Worm (Caenorhabditis elegans) whole organism, L3 larva: ENCODE measurements around the gene str-143.

Experiments
- ZK546.5 ChIP-seq: sonication (generic microtip); optimal IDR thresholded peaks from 2 replicates; lab custom pipeline; 2017; ENCODE audit warnings: missing biosample characterization, missing genetic modification characterization
- ama-1 ChIP-seq: fragments of 150-350 bp; optimal IDR thresholded peaks from 2 replicates; lab custom pipeline; 2018
- ceh-16 ChIP-seq: sonication (generic microtip); optimal IDR thresholded peaks from 2 replicates; lab custom pipeline; 2017; ENCODE audit warnings: missing biosample characterization, missing genetic modification characterization
- ceh-28 ChIP-seq: fragments of 150-350 bp; optimal IDR thresholded peaks from 2 replicates; lab custom pipeline; 2014; ENCODE audit warnings: missing biosample characterization, missing genetic modification reagents, missing genetic modification characterization
- ceh-82 ChIP-seq: fragments of 150-350 bp; optimal IDR thresholded peaks from 2 replicates; lab custom pipeline; 2014; ENCODE audit warnings: missing biosample characterization, missing genetic modification characterization
- ceh-9 ChIP-seq: sonication (generic microtip); optimal IDR thresholded peaks from 2 replicates; lab custom pipeline; 2018; ENCODE audit warnings: missing biosample characterization, missing genetic modification characterization
- egl-27 ChIP-seq: sonication (generic microtip); optimal IDR thresholded peaks from 4 replicates; lab custom pipeline; 2017; ENCODE audit warnings: missing biosample characterization, missing genetic modification reagents, missing genetic modification characterization
- elt-1 ChIP-seq: fragments of 150-350 bp; optimal IDR thresholded peaks from 2 replicates; lab custom pipeline; 2014; ENCODE audit warnings: missing biosample characterization, missing genetic modification characterization
- elt-3 ChIP-seq, 3 experiments: fragments of 150-350 bp in 1 of 3; sonication (generic microtip) in 2 of 3; optimal IDR thresholded peaks; 2 replicates in 2 of 3; 4 replicates in 1 of 3; lab custom pipeline; 2014 to 2017; ENCODE audit warnings: missing biosample characterization in 3 of 3, missing genetic modification characterization in 3 of 3
- eor-1 ChIP-seq, 2 experiments: fragments of 150-350 bp; optimal IDR thresholded peaks; 2 replicates each; lab custom pipeline; 2014 to 2018; ENCODE audit warnings: missing biosample characterization in 2 of 2, missing genetic modification characterization in 2 of 2
- fkh-10 ChIP-seq: sonication (generic microtip); optimal IDR thresholded peaks from 2 replicates; lab custom pipeline; 2017; ENCODE audit warnings: missing biosample characterization, missing genetic modification reagents, missing genetic modification characterization
- fos-1 ChIP-seq: fragments of 150-350 bp; optimal IDR thresholded peaks from 2 replicates; lab custom pipeline; 2014; ENCODE audit warnings: missing biosample characterization, missing genetic modification characterization
- hmg-11 ChIP-seq: sonication (generic microtip); optimal IDR thresholded peaks from 2 replicates; lab custom pipeline; 2016; ENCODE audit warnings: missing genetic modification characterization, missing compliant biosample characterization
- jun-1 ChIP-seq: fragments of 150-350 bp; optimal IDR thresholded peaks from 2 replicates; lab custom pipeline; 2014; ENCODE audit warnings: missing biosample characterization, missing genetic modification reagents, missing genetic modification characterization
- lin-15B ChIP-seq: fragments of 150-350 bp; optimal IDR thresholded peaks from 2 replicates; lab custom pipeline; 2014; ENCODE audit warnings: missing biosample characterization, missing genetic modification characterization
- lin-39 ChIP-seq: fragments of 150-350 bp; optimal IDR thresholded peaks from 2 replicates; lab custom pipeline; 2018; ENCODE audit warnings: missing biosample characterization, missing genetic modification reagents, missing genetic modification characterization
- lsy-12 ChIP-seq: sonication (generic microtip); optimal IDR thresholded peaks from 2 replicates; lab custom pipeline; 2016; ENCODE audit warnings: mild to moderate bottlenecking, missing genetic modification characterization, missing compliant biosample characterization
- mdl-1 ChIP-seq: fragments of 150-350 bp; optimal IDR thresholded peaks from 2 replicates; lab custom pipeline; 2014; ENCODE audit warnings: missing biosample characterization, missing genetic modification characterization
- mml-1 ChIP-seq: fragments of 150-350 bp; sonication (generic microtip); optimal IDR thresholded peaks from 3 replicates; lab custom pipeline; 2014; ENCODE audit warnings: missing biosample characterization, missing genetic modification characterization
- nhr-11 ChIP-seq: fragments of 150-350 bp; optimal IDR thresholded peaks from 2 replicates; lab custom pipeline; 2014; ENCODE audit warnings: missing biosample characterization, missing genetic modification characterization
- nhr-12 ChIP-seq: fragments of 150-350 bp; optimal IDR thresholded peaks from 2 replicates; lab custom pipeline; 2014; ENCODE audit warnings: missing biosample characterization, missing genetic modification characterization
- nhr-23 ChIP-seq: fragments of 150-350 bp; optimal IDR thresholded peaks from 2 replicates; lab custom pipeline; 2014; ENCODE audit warnings: missing biosample characterization, missing genetic modification reagents, missing genetic modification characterization
- nhr-237 ChIP-seq: fragments of 150-350 bp; optimal IDR thresholded peaks from 2 replicates; lab custom pipeline; 2014; ENCODE audit warnings: missing biosample characterization, missing genetic modification characterization
- nhr-43 ChIP-seq: sonication (generic microtip); optimal IDR thresholded peaks from 2 replicates; lab custom pipeline; 2016; ENCODE audit warnings: mild to moderate bottlenecking, missing genetic modification characterization, missing compliant biosample characterization; ENCODE audit not compliant: poor library complexity, severe bottlenecking
- nhr-77 ChIP-seq: fragments of 150-350 bp; optimal IDR thresholded peaks from 2 replicates; lab custom pipeline; 2014; ENCODE audit warnings: missing biosample characterization, missing genetic modification characterization
- sea-2 ChIP-seq: fragments of 150-350 bp; sonication (generic microtip); optimal IDR thresholded peaks from 4 replicates; lab custom pipeline; 2014; ENCODE audit warnings: missing biosample characterization, missing genetic modification reagents, missing genetic modification characterization
- snpc-4 ChIP-seq: fragments of 150-350 bp; optimal IDR thresholded peaks from 2 replicates; lab custom pipeline; 2014; ENCODE audit warnings: missing biosample characterization, missing genetic modification characterization
- tbx-2 ChIP-seq: sonication (generic microtip); optimal IDR thresholded peaks from 2 replicates; lab custom pipeline; 2016; ENCODE audit warnings: mild to moderate bottlenecking, missing genetic modification characterization, missing compliant biosample characterization
- unc-39 ChIP-seq: sonication (generic microtip); optimal IDR thresholded peaks from 4 replicates; lab custom pipeline; 2017; ENCODE audit warnings: missing biosample characterization, missing genetic modification characterization
- unc-62 ChIP-seq: fragments of 150-350 bp; sonication (generic microtip); optimal IDR thresholded peaks from 4 replicates; lab custom pipeline; 2014; ENCODE audit warnings: missing biosample characterization, missing genetic modification reagents, missing genetic modification characterization
- zag-1 ChIP-seq: fragments of 150-350 bp; optimal IDR thresholded peaks from 2 replicates; lab custom pipeline; 2014; ENCODE audit warnings: missing biosample characterization, missing genetic modification characterization
- ztf-11 ChIP-seq: fragments of 150-350 bp; optimal IDR thresholded peaks from 2 replicates; lab custom pipeline; 2014; ENCODE audit warnings: missing biosample characterization, missing genetic modification characterization
- ztf-4 ChIP-seq: fragments of 150-350 bp; optimal IDR thresholded peaks from 2 replicates; lab custom pipeline; 2014; ENCODE audit warnings: missing biosample characterization, missing genetic modification characterization

The str-143 gene

DNA sequence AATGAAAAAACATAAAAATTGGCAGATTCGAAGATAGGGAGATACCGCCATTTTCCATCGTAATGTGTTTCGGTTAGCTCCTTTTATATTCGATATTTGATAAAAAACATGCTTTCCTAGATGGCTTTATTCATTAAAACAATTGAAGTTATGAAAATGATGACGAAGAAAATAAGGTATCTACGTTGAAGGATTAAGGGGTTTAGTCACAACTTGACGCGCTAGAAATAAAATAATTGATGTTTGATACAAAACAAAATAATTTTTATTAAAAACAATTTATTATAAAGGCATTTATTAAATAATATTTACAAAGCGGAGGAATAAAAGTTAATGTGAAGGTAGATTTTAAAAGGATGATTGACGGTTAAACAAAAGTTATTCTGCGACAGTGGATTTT, 21.1 kb upstream of the str-143 start, which contains the start of gene str-130:
TSS of gene str-130 (minus strand) at position 101 of the 400 bp plus-strand sequence.
- TF ChIP-seq ztf-11 (tag; lab: Kevin White, UChicago) (no peak), lin-15B (tag; lab: Kevin White, UChicago) (no peak), unc-39 (tag; lab: Kevin White, UChicago) (no peak), tbx-2 (tag; lab: Kevin White, UChicago) (no peak), mdl-1 (tag; lab: Kevin White, UChicago) (no peak), fos-1 (no peak), mml-1 (tag; lab: Kevin White, UChicago) (no peak), fkh-10 (no peak), snpc-4 (tag; lab: Kevin White, UChicago) (no peak), nhr-23 (tag; lab: Kevin White, UChicago) (no peak), elt-1 (tag; lab: Kevin White, UChicago) (no peak), sea-2 (GFP tag; lab: Kevin White, UChicago) (no peak)
- TF ChIP-seq, all 47 proteins: peak for 0

DNA sequence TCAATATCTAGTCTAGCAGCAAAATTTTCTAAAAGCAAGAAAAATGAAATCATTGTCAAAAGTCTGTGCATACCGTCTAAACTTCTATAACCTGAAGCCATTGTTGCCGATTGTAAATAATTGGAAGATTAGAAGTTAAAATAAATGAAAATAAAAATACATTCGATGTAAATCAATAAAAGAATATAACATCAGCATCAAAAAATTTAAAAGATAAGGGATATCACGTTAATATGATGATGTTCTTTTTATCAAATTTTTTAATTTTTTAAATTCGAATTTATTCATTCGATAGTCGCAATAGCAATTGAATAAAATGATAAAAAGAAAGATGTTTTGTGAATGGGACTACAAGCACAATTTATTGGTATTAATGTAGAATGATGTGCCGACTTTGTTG, 15.6 kb upstream of the str-143 start, which contains the start of gene C09H5.7:
TSS of gene C09H5.7 (minus strand) at position 101 of the 400 bp plus-strand sequence.
- TF ChIP-seq hmg-11 (tag; lab: Kevin White, UChicago) (no peak), fos-1 (no peak), ZK546.5 (tag; lab: Kevin White, UChicago) (no peak), ama-1 (lab: Kevin White, UChicago) (no peak), egl-27 (tag; lab: Kevin White, UChicago) (no peak), mdl-1 (tag; lab: Kevin White, UChicago) (no peak), jun-1 (tag; lab: Kevin White, UChicago) (no peak), nhr-237 (tag; lab: Kevin White, UChicago) (no peak), eor-1 (tag; optimal IDR thresholded peaks at IDR 0.05; lab: Kevin White, UChicago) (no peak), nhr-43 (tag; lab: Kevin White, UChicago) (no peak), snpc-4 (tag; lab: Kevin White, UChicago) (no peak)

DNA sequence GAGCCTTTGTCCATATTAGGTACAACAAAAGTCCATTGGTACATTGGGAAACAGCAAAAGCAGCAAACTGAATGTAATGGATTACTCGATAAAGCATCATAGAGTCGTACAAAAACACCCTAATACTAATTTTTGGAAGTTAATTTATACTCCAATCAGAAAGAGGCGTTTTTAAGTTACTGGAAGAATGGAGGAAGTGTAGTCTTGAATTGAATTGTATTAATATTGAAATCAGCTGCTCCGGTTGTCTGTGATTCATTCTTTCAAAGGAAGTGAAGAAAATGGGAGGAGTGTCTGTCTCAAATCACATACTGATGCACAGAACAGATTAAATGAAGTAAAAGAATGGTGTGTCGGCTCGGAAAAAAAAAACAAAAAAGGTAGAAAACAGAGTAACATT, 12.0 kb upstream of the str-143 start, which contains the start of gene str-131:
TSS of gene str-131 (minus strand) at position 101 of the 400 bp plus-strand sequence.
- no peak for TF ChIP-seq lin-39 (tag; lab: Kevin White, UChicago)
- TF ChIP-seq lin-15B (tag; lab: Kevin White, UChicago) = no peak
- TF ChIP-seq fkh-10 = no peak
- no peak for TF ChIP-seq ceh-28 (tag; lab: Kevin White, UChicago)
- no peak for TF ChIP-seq nhr-43 (tag; lab: Kevin White, UChicago)
- TF ChIP-seq ceh-16 = no peak
- no peak for TF ChIP-seq ZK546.5 (tag; lab: Kevin White, UChicago)
- no peak for TF ChIP-seq eor-1 (tag; optimal IDR thresholded peaks at IDR 0.05; lab: Kevin White, UChicago)
- TF ChIP-seq nhr-12 (tag; lab: Kevin White, UChicago) = no peak
- TF ChIP-seq ama-1 (lab: Kevin White, UChicago) = no peak
- no peak for TF ChIP-seq tbx-2 (tag; lab: Kevin White, UChicago)
- TF ChIP-seq hmg-11 (tag; lab: Kevin White, UChicago) = no peak
- TF ChIP-seq egl-27 (tag; lab: Kevin White, UChicago) = no peak

DNA sequence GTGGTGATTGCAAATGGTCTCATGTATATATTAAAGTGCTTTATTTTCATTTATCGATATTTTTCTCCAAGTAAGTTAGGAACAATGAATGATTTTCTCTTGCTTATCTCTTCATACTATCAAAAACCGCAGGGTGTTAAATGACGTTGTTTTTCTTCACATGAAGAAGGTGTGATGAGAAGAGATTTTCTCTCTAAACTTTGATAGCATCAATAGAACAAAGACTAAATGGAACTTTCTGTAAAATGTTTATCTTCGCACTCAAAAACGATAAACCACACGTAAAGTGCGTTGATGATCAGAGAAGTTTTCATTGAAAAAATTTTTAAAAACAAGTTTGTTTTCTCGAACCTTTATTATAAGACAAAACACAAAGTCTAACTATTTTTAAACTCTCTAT, 10.3 kb upstream of the str-143 start:
- no peak for TF ChIP-seq nhr-11 (tag; lab: Kevin White, UChicago)
- no peak for TF ChIP-seq mml-1 (tag; lab: Kevin White, UChicago)
- no peak for TF ChIP-seq ceh-28 (tag; lab: Kevin White, UChicago)
- TF ChIP-seq ceh-9 (tag; lab: Kevin White, UChicago) = no peak
- TF ChIP-seq unc-62 (GFP tag; lab: Kevin White, UChicago) = no peak
- TF ChIP-seq zag-1 (tag; lab: Kevin White, UChicago) = no peak
- no peak for TF ChIP-seq lsy-12
- TF ChIP-seq ztf-11 (tag; lab: Kevin White, UChicago) = no peak
- TF ChIP-seq nhr-237 (tag; lab: Kevin White, UChicago) = no peak
- TF ChIP-seq nhr-77 (tag; lab: Kevin White, UChicago) = no peak
- TF ChIP-seq elt-3 (tag; optimal IDR thresholded peaks at IDR 0.05; lab: Kevin White, UChicago) = no peak
- TF ChIP-seq elt-1 (tag; lab: Kevin White, UChicago) = no peak
- TF ChIP-seq nhr-12 (tag; lab: Kevin White, UChicago) = no peak
- TF ChIP-seq nhr-43 (tag; lab: Kevin White, UChicago) = no peak
- TF ChIP-seq ztf-4 (tag; lab: Kevin White, UChicago) = no peak
- TF ChIP-seq lin-15B (tag; lab: Kevin White, UChicago) = no peak
- no peak for TF ChIP-seq ceh-82
